Fruit fly (Drosophila melanogaster): ENCODE results near the gene CG8034.

DNA sequence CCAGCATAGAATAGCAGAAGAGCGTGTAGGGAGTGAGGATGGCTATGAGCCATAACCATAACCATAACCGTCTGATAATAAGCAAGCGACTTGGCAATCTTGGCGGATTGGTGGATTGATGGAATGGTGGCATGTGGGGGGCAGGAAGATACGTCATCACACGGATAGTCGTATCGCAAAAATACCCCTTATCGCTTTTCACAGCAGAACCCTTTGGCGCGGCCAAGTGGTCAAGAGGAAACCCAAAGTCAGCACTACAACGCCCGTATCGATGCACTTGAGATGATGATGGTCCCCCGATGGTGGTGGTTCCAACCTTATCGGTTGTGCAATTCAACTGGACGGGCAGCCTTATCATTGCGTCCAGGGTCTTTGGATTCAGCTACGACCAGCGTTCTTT, 12.5 kb downstream of the CG8034 start:
- TF ChIP-seq h (GFP tag; optimal IDR thresholded peaks at IDR 0.05) (no peak), jim (GFP tag; optimal IDR thresholded peaks at IDR 0.05) (no peak), psq (GFP tag; optimal IDR thresholded peaks at IDR 0.05) (no peak)
